Worm (Caenorhabditis elegans): ENCODE data around the gene lgc-21.

DNA sequence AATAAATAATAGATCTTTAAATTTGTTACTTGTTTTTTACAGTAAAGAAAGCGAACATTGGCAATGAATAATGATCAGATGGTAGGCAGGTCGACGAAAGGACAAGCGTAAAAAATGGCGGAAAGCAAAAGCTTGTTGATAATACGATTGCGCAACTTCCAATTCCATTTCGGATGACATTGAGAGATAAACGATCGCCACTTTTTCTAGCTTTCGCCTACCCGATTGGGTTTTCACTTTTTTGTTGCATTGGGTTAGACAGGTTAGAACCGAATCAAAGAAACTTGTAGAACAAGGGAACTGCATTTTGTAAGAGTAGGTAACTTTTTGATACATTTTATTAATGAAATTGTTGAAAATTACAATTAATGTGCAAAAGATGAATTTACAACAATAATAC, 1.7 kb upstream of the lgc-21 start:
- no peak for TF ChIP-seq ztf-23 (GFP tag; IDR thresholded peaks at IDR 0.05)
- TF ChIP-seq flt-1 (GFP tag; IDR thresholded peaks at IDR 0.05) = no peak
- TF ChIP-seq ztf-29 (GFP tag; IDR thresholded peaks at IDR 0.05) = no peak
- TF ChIP-seq ref-1 (GFP tag; conservative IDR thresholded peaks at IDR 0.05) = no peak
- no peak for TF ChIP-seq klf-2 (GFP tag; conservative IDR thresholded peaks at IDR 0.05)
- TF ChIP-seq med-1 (GFP tag; optimal IDR thresholded peaks at IDR 0.05; ENCODE audit: insufficient read depth) = no peak
- TF ChIP-seq tab-1 (GFP tag; IDR thresholded peaks at IDR 0.05) = no peak
- no peak for TF ChIP-seq T22C8.4 (GFP tag; IDR thresholded peaks at IDR 0.05)
- TF ChIP-seq cog-1 (tag; optimal IDR thresholded peaks at IDR 0.05) = no peak
